Fruit fly (Drosophila melanogaster) whole organism, adult: ENCODE results near the gene Vha16-2.
A peak's percentile ranks its signal among the peaks of the same experiment; 100 is the strongest.

Experiments
- CG11617 ChIP-seq: fragments of 200-800 bp; sonication (Bioruptor generic); optimal IDR thresholded peaks from 2 replicates; lab custom pipeline; 2017; ENCODE audit warnings: mild to moderate bottlenecking, missing biosample characterization, missing genetic modification reagents, missing genetic modification characterization
- CG12768 ChIP-seq: fragments of 200-800 bp; sonication (Bioruptor generic); optimal IDR thresholded peaks from 2 replicates; lab custom pipeline; 2017; ENCODE audit warnings: missing biosample characterization, missing genetic modification characterization, mild to moderate bottlenecking, moderate library complexity, missing genetic modification reagents
- CG14711 ChIP-seq: fragments of 200-800 bp; sonication (Bioruptor generic); optimal IDR thresholded peaks from 2 replicates; lab custom pipeline; 2018; ENCODE audit warnings: missing biosample characterization, mild to moderate bottlenecking, missing genetic modification characterization, moderate library complexity
- CG1620 ChIP-seq: fragments of 200-800 bp; sonication (Bioruptor generic); optimal IDR thresholded peaks from 2 replicates; lab custom pipeline; 2016; ENCODE audit warnings: missing biosample characterization, missing genetic modification characterization
- CG33017 ChIP-seq: fragments of 200-800 bp; sonication (Bioruptor generic); optimal IDR thresholded peaks from 2 replicates; lab custom pipeline; 2018; ENCODE audit warnings: missing biosample characterization, mild to moderate bottlenecking, missing genetic modification characterization, moderate library complexity
- CG5204 ChIP-seq: fragments of 200-800 bp; sonication (Bioruptor generic); optimal IDR thresholded peaks from 2 replicates; lab custom pipeline; 2016; ENCODE audit warnings: missing biosample characterization, missing genetic modification characterization
- CG7045 ChIP-seq: fragments of 200-800 bp; sonication (Bioruptor generic); optimal IDR thresholded peaks from 2 replicates; lab custom pipeline; 2017; ENCODE audit warnings: missing biosample characterization, mild to moderate bottlenecking, missing genetic modification characterization
- CG7101 ChIP-seq: fragments of 200-800 bp; sonication (Bioruptor generic); optimal IDR thresholded peaks from 2 replicates; lab custom pipeline; 2018; ENCODE audit warnings: missing biosample characterization, mild to moderate bottlenecking, missing genetic modification characterization, moderate library complexity
- Clk ChIP-seq: fragments of 200-800 bp; sonication (Bioruptor generic); optimal IDR thresholded peaks from 2 replicates; lab custom pipeline; 2017; ENCODE audit warnings: missing biosample characterization, missing genetic modification characterization
- Crg-1 ChIP-seq: fragments of 200-800 bp; sonication (Bioruptor generic); optimal IDR thresholded peaks from 2 replicates; lab custom pipeline; 2016; ENCODE audit warnings: missing biosample characterization, missing genetic modification characterization
- Hr96 ChIP-seq: fragments of 200-800 bp; sonication (Bioruptor generic); optimal IDR thresholded peaks from 2 replicates; lab custom pipeline; 2016; ENCODE audit warnings: missing biosample characterization, missing genetic modification characterization
- bab1 ChIP-seq: fragments of 200-800 bp; sonication (Bioruptor generic); optimal IDR thresholded peaks from 3 replicates; lab custom pipeline; 2019; ENCODE audit warnings: missing biosample characterization, mild to moderate bottlenecking, missing genetic modification characterization, moderate library complexity
- cic ChIP-seq: fragments of 200-800 bp; sonication (Bioruptor generic); optimal IDR thresholded peaks from 2 replicates; lab custom pipeline; 2017; ENCODE audit warnings: missing biosample characterization, mild to moderate bottlenecking, missing genetic modification characterization, moderate library complexity
- cnc ChIP-seq, 2 experiments: fragments of >200 bp; optimal IDR thresholded peaks; 2 replicates each; lab custom pipeline; 2017
- kay ChIP-seq: fragments of 200-800 bp; sonication (Bioruptor generic); peaks from one replicate; lab custom pipeline; 2016; ENCODE audit warnings: missing biosample characterization, missing genetic modification characterization, borderline replicate concordance
- ovo ChIP-seq: fragments of 200-800 bp; sonication (Bioruptor generic); optimal IDR thresholded peaks from 2 replicates; lab custom pipeline; 2016; ENCODE audit warnings: missing biosample characterization, missing genetic modification characterization
- pad ChIP-seq: fragments of 200-800 bp; sonication (Bioruptor generic); optimal IDR thresholded peaks from 3 replicates; lab custom pipeline; 2017; ENCODE audit warnings: missing biosample characterization, missing genetic modification characterization, mild to moderate bottlenecking, moderate library complexity, missing genetic modification reagents
- tj ChIP-seq: fragments of 200-800 bp; sonication (Bioruptor generic); optimal IDR thresholded peaks from 3 replicates; lab custom pipeline; 2017; ENCODE audit warnings: missing biosample characterization, mild to moderate bottlenecking, missing genetic modification characterization, moderate library complexity
- toe ChIP-seq: fragments of 200-800 bp; sonication (Bioruptor generic); optimal IDR thresholded peaks from 2 replicates; lab custom pipeline; 2016; ENCODE audit warnings: missing biosample characterization, missing genetic modification characterization

Vha16-2 gene

dm6 chr3L:11515349-11516079, 40.8 kb downstream of the Vha16-2 start:
- TF ChIP-seq bab1 (no peak), CG5204 (GFP tag; lab: Kevin White, UChicago) (no peak), CG12768 (GFP tag; lab: Kevin White, UChicago) (no peak), Clk (no peak), CG33017 (tag; lab: Kevin White, UChicago) (no peak)

DNA sequence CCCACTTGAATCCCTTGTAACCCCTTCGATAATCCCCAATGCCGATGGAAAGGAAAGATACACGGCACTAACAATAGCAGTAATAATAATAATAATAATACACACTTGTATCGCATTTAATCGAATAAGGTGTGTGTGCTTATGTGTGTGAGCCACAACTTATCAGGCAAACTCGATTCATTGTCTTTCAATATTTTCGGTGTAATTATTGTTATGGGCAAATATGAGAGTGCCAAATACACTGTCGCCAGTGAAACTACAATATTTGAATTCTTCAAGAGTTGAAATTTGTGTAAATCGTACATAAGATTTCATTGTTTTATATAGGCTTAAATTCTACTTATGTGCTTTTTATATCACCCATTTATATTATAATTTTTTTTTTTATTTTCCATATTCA, 41.5 kb downstream of the Vha16-2 start:
- TF ChIP-seq CG7045 (GFP tag; lab: Kevin White, UChicago), result no peak
- no peak for TF ChIP-seq ovo
- no peak for TF ChIP-seq CG33017 (tag; lab: Kevin White, UChicago)
- no peak for TF ChIP-seq Crg-1 (GFP tag; lab: Kevin White, UChicago)
- TF ChIP-seq CG7101, result no peak
- no peak for TF ChIP-seq CG1620
- no peak for TF ChIP-seq pad (GFP tag; lab: Kevin White, UChicago)
- TF ChIP-seq toe (GFP tag; lab: Kevin White, UChicago), result no peak
- TF ChIP-seq bab1, result no peak
- TF ChIP-seq CG5204 (GFP tag; lab: Kevin White, UChicago), result no peak
- no peak for TF ChIP-seq CG11617 (GFP tag; lab: Kevin White, UChicago)
- no peak for TF ChIP-seq cnc (optimal IDR thresholded peaks at IDR 0.05; lab: Kevin White, UChicago)
- no peak for TF ChIP-seq Hr96
- TF ChIP-seq cic (GFP tag; lab: Kevin White, UChicago), result no peak

dm6 chr3L:11522613-11523012, 47.9 kb downstream of the Vha16-2 start, which contains the start of the genes CG11714 and Fuca:
Gene CG11714, minus strand, starts transcription at chr3L:11522713.
Gene Fuca, minus strand, starts transcription at chr3L:11522713.
- TF ChIP-seq Clk (no peak), kay (peak; percentile 82), CG11617 (GFP tag; lab: Kevin White, UChicago) (no peak), CG5204 (GFP tag; lab: Kevin White, UChicago) (no peak), CG14711 (tag; lab: Kevin White, UChicago) (no peak), cnc (optimal IDR thresholded peaks at IDR 0.05; lab: Kevin White, UChicago) (no peak), tj (GFP tag; lab: Kevin White, UChicago) (peak; percentile 35), CG7045 (GFP tag; lab: Kevin White, UChicago) (no peak), pad (GFP tag; lab: Kevin White, UChicago) (no peak)

DNA sequence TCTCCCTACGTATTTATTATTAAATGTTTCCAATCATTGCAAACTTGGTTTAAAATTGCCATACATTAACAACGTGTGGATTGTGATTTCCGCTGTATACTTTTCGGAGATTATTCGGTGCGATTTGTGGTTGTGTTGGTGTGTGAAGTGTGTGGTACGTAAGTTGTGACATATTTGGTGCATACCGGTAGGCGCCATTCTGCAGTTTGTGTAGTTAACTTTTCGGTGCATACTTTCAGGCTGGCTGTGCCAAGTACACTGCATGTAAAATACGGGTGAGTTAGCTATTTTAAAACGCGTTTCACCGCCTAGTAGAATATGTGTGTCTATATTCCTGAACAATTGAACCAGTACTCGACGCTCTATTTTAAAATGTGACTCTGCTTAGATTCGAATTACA, 48.5 kb downstream of the Vha16-2 start:
- TF ChIP-seq Crg-1 (GFP tag; lab: Kevin White, UChicago), result peak; percentile 8
- TF ChIP-seq CG12768 (GFP tag; lab: Kevin White, UChicago), result no peak
- peak; percentile 40 for TF ChIP-seq bab1
